Fruit fly (Drosophila melanogaster) whole organism, adult: ENCODE data around the gene TwdlM.

Experiments used
- CG11617 ChIP-seq: fragments of 200-800 bp; sonication (Bioruptor generic); optimal IDR thresholded peaks from 2 replicates; lab custom pipeline; 2017; ENCODE audit warnings: mild to moderate bottlenecking, missing biosample characterization, missing genetic modification reagents, missing genetic modification characterization
- CG12768 ChIP-seq: fragments of 200-800 bp; sonication (Bioruptor generic); optimal IDR thresholded peaks from 2 replicates; lab custom pipeline; 2017; ENCODE audit warnings: missing biosample characterization, missing genetic modification characterization, mild to moderate bottlenecking, moderate library complexity, missing genetic modification reagents
- CG14711 ChIP-seq: fragments of 200-800 bp; sonication (Bioruptor generic); optimal IDR thresholded peaks from 2 replicates; lab custom pipeline; 2018; ENCODE audit warnings: missing biosample characterization, mild to moderate bottlenecking, missing genetic modification characterization, moderate library complexity
- CG1620 ChIP-seq: fragments of 200-800 bp; sonication (Bioruptor generic); optimal IDR thresholded peaks from 2 replicates; lab custom pipeline; 2016; ENCODE audit warnings: missing biosample characterization, missing genetic modification characterization
- CG33017 ChIP-seq: fragments of 200-800 bp; sonication (Bioruptor generic); optimal IDR thresholded peaks from 2 replicates; lab custom pipeline; 2018; ENCODE audit warnings: missing biosample characterization, mild to moderate bottlenecking, missing genetic modification characterization, moderate library complexity
- CG5204 ChIP-seq: fragments of 200-800 bp; sonication (Bioruptor generic); optimal IDR thresholded peaks from 2 replicates; lab custom pipeline; 2016; ENCODE audit warnings: missing biosample characterization, missing genetic modification characterization
- CG7045 ChIP-seq: fragments of 200-800 bp; sonication (Bioruptor generic); optimal IDR thresholded peaks from 2 replicates; lab custom pipeline; 2017; ENCODE audit warnings: missing biosample characterization, mild to moderate bottlenecking, missing genetic modification characterization
- CG7101 ChIP-seq: fragments of 200-800 bp; sonication (Bioruptor generic); optimal IDR thresholded peaks from 2 replicates; lab custom pipeline; 2018; ENCODE audit warnings: missing biosample characterization, mild to moderate bottlenecking, missing genetic modification characterization, moderate library complexity
- Clk ChIP-seq: fragments of 200-800 bp; sonication (Bioruptor generic); optimal IDR thresholded peaks from 2 replicates; lab custom pipeline; 2017; ENCODE audit warnings: missing biosample characterization, missing genetic modification characterization
- Hr96 ChIP-seq: fragments of 200-800 bp; sonication (Bioruptor generic); optimal IDR thresholded peaks from 2 replicates; lab custom pipeline; 2016; ENCODE audit warnings: missing biosample characterization, missing genetic modification characterization
- Mnt ChIP-seq: fragments of 200-800 bp; sonication (Bioruptor generic); optimal IDR thresholded peaks from 2 replicates; lab custom pipeline; 2016; ENCODE audit warnings: missing biosample characterization, mild to moderate bottlenecking, missing genetic modification characterization
- bab1 ChIP-seq: fragments of 200-800 bp; sonication (Bioruptor generic); optimal IDR thresholded peaks from 3 replicates; lab custom pipeline; 2019; ENCODE audit warnings: missing biosample characterization, mild to moderate bottlenecking, missing genetic modification characterization, moderate library complexity
- cic ChIP-seq: fragments of 200-800 bp; sonication (Bioruptor generic); optimal IDR thresholded peaks from 2 replicates; lab custom pipeline; 2017; ENCODE audit warnings: missing biosample characterization, mild to moderate bottlenecking, missing genetic modification characterization, moderate library complexity
- cnc ChIP-seq, 2 experiments: fragments of >200 bp; optimal IDR thresholded peaks; 2 replicates each; lab custom pipeline; 2017
- kay ChIP-seq: fragments of 200-800 bp; sonication (Bioruptor generic); peaks from one replicate; lab custom pipeline; 2016; ENCODE audit warnings: missing biosample characterization, missing genetic modification characterization, borderline replicate concordance
- ovo ChIP-seq: fragments of 200-800 bp; sonication (Bioruptor generic); optimal IDR thresholded peaks from 2 replicates; lab custom pipeline; 2016; ENCODE audit warnings: missing biosample characterization, missing genetic modification characterization
- tj ChIP-seq: fragments of 200-800 bp; sonication (Bioruptor generic); optimal IDR thresholded peaks from 3 replicates; lab custom pipeline; 2017; ENCODE audit warnings: missing biosample characterization, mild to moderate bottlenecking, missing genetic modification characterization, moderate library complexity
- toe ChIP-seq: fragments of 200-800 bp; sonication (Bioruptor generic); optimal IDR thresholded peaks from 2 replicates; lab custom pipeline; 2016; ENCODE audit warnings: missing biosample characterization, missing genetic modification characterization

TwdlM gene

dm6 chr3R:26656140-26656539 lies 37.2 kb downstream of the TwdlM start, which contains the start of gene Tb:
Gene Tb (plus strand): TSS chr3R:26656440.
- TF ChIP-seq kay (GFP tag; lab: Kevin White, UChicago), result no peak
- no peak for TF ChIP-seq ovo (GFP tag; lab: Kevin White, UChicago)
- TF ChIP-seq toe (GFP tag; lab: Kevin White, UChicago), result no peak
- TF ChIP-seq CG33017 (tag; lab: Kevin White, UChicago), result no peak
- TF ChIP-seq CG11617, result no peak
- TF ChIP-seq tj (GFP tag; lab: Kevin White, UChicago), result no peak
- no peak for TF ChIP-seq Hr96 (GFP tag; lab: Kevin White, UChicago)
- TF ChIP-seq CG7101 (tag; lab: Kevin White, UChicago), result no peak
- TF ChIP-seq cic (GFP tag; lab: Kevin White, UChicago), result no peak
- TF ChIP-seq CG1620, result no peak
- no peak for TF ChIP-seq CG5204 (GFP tag; lab: Kevin White, UChicago)
- no peak for TF ChIP-seq CG7045 (GFP tag; lab: Kevin White, UChicago)
- TF ChIP-seq CG12768 (GFP tag; lab: Kevin White, UChicago), result no peak
- no peak for TF ChIP-seq cnc (optimal IDR thresholded peaks at IDR 0.05; lab: Kevin White, UChicago)
- TF ChIP-seq Mnt (GFP tag; lab: Kevin White, UChicago), result no peak
- no peak for TF ChIP-seq CG14711 (tag; lab: Kevin White, UChicago)
- TF ChIP-seq bab1 (GFP tag; lab: Kevin White, UChicago), result no peak
- TF ChIP-seq Clk (GFP tag; lab: Kevin White, UChicago), result no peak
